Worm (Caenorhabditis elegans) whole organism, L1 larva: ENCODE measurements around the gene srd-43.

ENCODE experiments used
- C04F5.9 ChIP-seq: sonication (generic microtip); optimal IDR thresholded peaks from 2 replicates; lab custom pipeline; 2016; ENCODE audit warnings: missing genetic modification characterization, missing compliant biosample characterization
- ama-1 ChIP-seq: fragments of 150-350 bp; optimal IDR thresholded peaks from 2 replicates; lab custom pipeline; 2014
- blmp-1 ChIP-seq: fragments of 150-350 bp; optimal IDR thresholded peaks from 2 replicates; lab custom pipeline; 2014; ENCODE audit warnings: missing biosample characterization, missing genetic modification characterization
- ceh-63 ChIP-seq: fragments of 200-800 bp; sonication (Bioruptor generic); optimal IDR thresholded peaks from 2 replicates; lab custom pipeline; 2018; ENCODE audit warnings: mild to moderate bottlenecking, missing genetic modification characterization, missing compliant biosample characterization
- ceh-8 ChIP-seq: fragments of 200-800 bp; sonication (Bioruptor generic); optimal IDR thresholded peaks from 2 replicates; lab custom pipeline; 2018; ENCODE audit warnings: mild to moderate bottlenecking, missing genetic modification characterization, moderate library complexity, missing compliant biosample characterization
- ceh-88 ChIP-seq: fragments of 200-800 bp; sonication (Bioruptor generic); IDR thresholded peaks from 2 replicates; pipeline ENCODE4 v1.3.6; 2022; ENCODE audit warnings: missing genetic modification characterization, missing compliant biosample characterization
- ceh-90 ChIP-seq: sonication (generic microtip); optimal IDR thresholded peaks from 2 replicates; lab custom pipeline; 2016; ENCODE audit warnings: missing genetic modification characterization, missing compliant biosample characterization
- efl-1 ChIP-seq, 4 experiments: fragments of 150-350 bp; optimal IDR thresholded peaks in 3 of 4; peaks in 1 of 4; 1 replicate in 1 of 4; 2 replicates in 3 of 4; lab custom pipeline; 2014; ENCODE audit warnings: missing biosample characterization in 2 of 4, missing genetic modification characterization in 2 of 4, missing genetic modification reagents in 2 of 4
- egl-27 ChIP-seq, 2 experiments: fragments of 150-350 bp in 1 of 2; sonication (generic microtip); optimal IDR thresholded peaks; 3 replicates each; lab custom pipeline; 2017 to 2018; ENCODE audit warnings: missing biosample characterization in 2 of 2, missing genetic modification characterization in 2 of 2, missing genetic modification reagents in 2 of 2
- elt-2 ChIP-seq: sonication (generic microtip); optimal IDR thresholded peaks from 2 replicates; lab custom pipeline; 2016; ENCODE audit warnings: missing genetic modification characterization, mild to moderate bottlenecking, inconsistent platforms, missing compliant biosample characterization, missing genetic modification reagents
- elt-3 ChIP-seq, 6 experiments: fragments of 150-350 bp in 1 of 6; sonication (generic microtip); optimal IDR thresholded peaks; 2 replicates each; lab custom pipeline; 2017 to 2018; ENCODE audit warnings: missing biosample characterization in 6 of 6, missing genetic modification characterization in 6 of 6, inconsistent platforms in 1 of 6
- fkh-4 ChIP-seq: sonication (generic microtip); optimal IDR thresholded peaks from 2 replicates; lab custom pipeline; 2016; ENCODE audit warnings: missing compliant biosample characterization, missing genetic modification characterization, borderline replicate concordance
- grh-1 ChIP-seq: fragments of 200-800 bp; sonication (Bioruptor generic); IDR thresholded peaks from 2 replicates; pipeline ENCODE4 v1.3.6; 2022; ENCODE audit warnings: missing genetic modification reagents, missing genetic modification characterization, missing compliant biosample characterization
- hlh-17 ChIP-seq: fragments of 200-800 bp; sonication (Bioruptor generic); optimal IDR thresholded peaks from 2 replicates; lab custom pipeline; 2018; ENCODE audit warnings: missing genetic modification characterization, mild to moderate bottlenecking, missing compliant biosample characterization, moderate library complexity, borderline replicate concordance
- hlh-4 ChIP-seq: sonication (generic microtip); optimal IDR thresholded peaks from 2 replicates; lab custom pipeline; 2016; ENCODE audit warnings: mild to moderate bottlenecking, missing genetic modification characterization, missing compliant biosample characterization
- lin-14 ChIP-seq: fragments of 200-800 bp; sonication (Bioruptor generic); optimal IDR thresholded peaks from 2 replicates; lab custom pipeline; 2018; ENCODE audit warnings: mild to moderate bottlenecking, missing genetic modification characterization, moderate library complexity, missing compliant biosample characterization
- lir-3 ChIP-seq: sonication (generic microtip); optimal IDR thresholded peaks from 2 replicates; lab custom pipeline; 2016; ENCODE audit warnings: mild to moderate bottlenecking, missing genetic modification characterization, moderate library complexity, missing compliant biosample characterization; ENCODE audit not compliant: poor library complexity
- nhr-20 ChIP-seq: sonication (generic microtip); optimal IDR thresholded peaks from 2 replicates; lab custom pipeline; 2016; ENCODE audit warnings: mild to moderate bottlenecking, missing genetic modification characterization, missing compliant biosample characterization
- nhr-28 ChIP-seq: fragments of 150-350 bp; optimal IDR thresholded peaks from 2 replicates; lab custom pipeline; 2014; ENCODE audit warnings: missing biosample characterization, missing genetic modification characterization
- nhr-71 ChIP-seq: sonication (generic microtip); optimal IDR thresholded peaks from 2 replicates; lab custom pipeline; 2016; ENCODE audit warnings: mild to moderate bottlenecking, missing genetic modification characterization, moderate library complexity, missing compliant biosample characterization
- rnt-1 ChIP-seq: sonication (generic microtip); optimal IDR thresholded peaks from 2 replicates; lab custom pipeline; 2016; ENCODE audit warnings: mild to moderate bottlenecking, missing genetic modification characterization, moderate library complexity, missing compliant biosample characterization
- sup-37 ChIP-seq: fragments of 200-800 bp; sonication (Bioruptor generic); optimal IDR thresholded peaks from 2 replicates; lab custom pipeline; 2018; ENCODE audit warnings: mild to moderate bottlenecking, missing genetic modification characterization, missing compliant biosample characterization
- tlp-1 ChIP-seq: fragments of 150-350 bp; optimal IDR thresholded peaks from 2 replicates; lab custom pipeline; 2014; ENCODE audit warnings: missing biosample characterization, missing genetic modification characterization
- unc-130 ChIP-seq: fragments of 150-350 bp; optimal IDR thresholded peaks from 2 replicates; lab custom pipeline; 2017; ENCODE audit warnings: missing biosample characterization, missing genetic modification characterization, inconsistent platforms
- unc-98 ChIP-seq: fragments of 200-800 bp; sonication (Bioruptor generic); IDR thresholded peaks from 2 replicates; pipeline ENCODE4 v1.3.6; 2022; ENCODE audit warnings: missing genetic modification characterization, missing compliant biosample characterization
- vab-15 ChIP-seq: sonication (generic microtip); optimal IDR thresholded peaks from 2 replicates; lab custom pipeline; 2017; ENCODE audit warnings: missing genotype, mild to moderate bottlenecking, missing genetic modification characterization, missing compliant biosample characterization
- ztf-11 ChIP-seq, 2 experiments: sonication (generic microtip); optimal IDR thresholded peaks; 2 replicates each; lab custom pipeline; 2016 to 2017; ENCODE audit warnings: missing genetic modification characterization in 2 of 2, missing biosample characterization in 1 of 2, missing compliant biosample characterization in 1 of 2

srd-43 gene

ce11 chrX:13306869-13307446 lies 1.3 kb upstream of the srd-43 start (continued):
- TF ChIP-seq unc-98 (GFP tag; lab: Robert Waterston, UW) = no peak
- no peak; the same call in 1 of the 2 replicates for TF ChIP-seq ceh-88
- peak in 1 of 2 experiments; percentile 63 for TF ChIP-seq ztf-11 (tag; optimal IDR thresholded peaks at IDR 0.05; lab: Kevin White, UChicago)
- TF ChIP-seq nhr-28 (tag; lab: Kevin White, UChicago) = no peak

DNA sequence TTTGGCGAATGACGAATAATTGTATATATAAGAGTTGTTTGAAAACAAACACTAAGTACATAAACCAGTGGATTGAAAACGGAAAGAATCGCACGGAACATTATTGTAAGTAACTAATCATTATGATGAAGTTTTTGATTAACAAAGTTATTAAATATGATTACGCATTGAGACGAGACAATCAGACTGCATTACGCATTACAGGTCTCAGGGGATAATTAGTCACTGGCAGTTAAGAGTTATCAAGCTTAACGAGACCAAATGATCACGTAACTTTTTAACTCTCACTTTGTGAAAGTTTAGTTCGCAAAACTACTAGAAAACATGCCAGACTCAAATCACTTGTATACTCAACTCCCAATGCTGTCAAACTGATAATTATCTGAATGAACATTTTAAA lies 2.3 kb downstream of the srd-43 start, which contains the start of gene srd-42:
TSS of gene srd-42 (minus strand) at position 101 of the 400 bp plus-strand sequence.
- TF ChIP-seq ceh-8 (GFP tag; lab: Kevin White, UChicago) = peak; percentile 69
- no peak for TF ChIP-seq sup-37 (GFP tag; lab: Kevin White, UChicago)
- no peak for TF ChIP-seq hlh-17 (GFP tag; lab: Kevin White, UChicago)

ce11 chrX:13300503-13300902 lies 5.1 kb downstream of the srd-43 start, which contains the start of gene srd-39:
TSS of gene srd-39 (minus strand) at chrX:13300603.
- TF ChIP-seq hlh-4 (no peak), hlh-17 (GFP tag; lab: Kevin White, UChicago) (no peak), efl-1 (optimal IDR thresholded peaks at IDR 0.05; lab: Kevin White, UChicago) (no peak), efl-1 (GFP tag; optimal IDR thresholded peaks at IDR 0.05 in 1 of 2; lab: Kevin White, UChicago) (peak in 1 of 2 experiments; percentile 74)

- TF ChIP-seq grh-1 (GFP tag; lab: Robert Waterston, UW) = no peak
- no peak for TF ChIP-seq lin-14 (GFP tag; lab: Kevin White, UChicago)
- TF ChIP-seq nhr-20 (tag; lab: Kevin White, UChicago) = no peak
These were observed 11.0 kb downstream of the srd-43 start, which contains the start of gene srd-36 for ce11 chrX:13294669-13295068. TSS of gene srd-36 (minus strand) at chrX:13294769.

ce11 chrX:13293023-13293422 lies 12.6 kb downstream of the srd-43 start:
- TF ChIP-seq lin-14 (GFP tag; lab: Kevin White, UChicago) (no peak), fkh-4 (tag; lab: Kevin White, UChicago) (no peak), lir-3 (tag; lab: Kevin White, UChicago) (no peak), ama-1 (lab: Kevin White, UChicago) (no peak), elt-3 (tag; optimal IDR thresholded peaks at IDR 0.05; lab: Kevin White, UChicago) (no peak), ceh-63 (GFP tag; lab: Kevin White, UChicago) (no peak), tlp-1 (tag; lab: Kevin White, UChicago) (no peak), rnt-1 (tag; lab: Kevin White, UChicago) (no peak), ceh-90 (tag; lab: Kevin White, UChicago) (no peak), C04F5.9 (tag; lab: Kevin White, UChicago) (no peak), blmp-1 (no peak), egl-27 (tag; optimal IDR thresholded peaks at IDR 0.05; lab: Kevin White, UChicago) (no peak), nhr-28 (tag; lab: Kevin White, UChicago) (no peak), vab-15 (tag; lab: Kevin White, UChicago) (no peak), unc-98 (GFP tag; lab: Robert Waterston, UW) (no peak), ceh-8 (GFP tag; lab: Kevin White, UChicago) (no peak), nhr-71 (tag; lab: Kevin White, UChicago) (no peak), elt-2 (tag; lab: Kevin White, UChicago) (no peak)

ce11 chrX:13291506-13291905 lies 14.1 kb downstream of the srd-43 start, which contains the start of gene srd-38:
TSS of gene srd-38 (plus strand) at chrX:13291806.
- no peak for TF ChIP-seq unc-130 (tag; lab: Kevin White, UChicago)
